Fruit fly (Drosophila melanogaster): ENCODE measurements around the gene Cpr64Aa.

dm6 chr3L:4232227-4232626 lies 23.2 kb upstream of the Cpr64Aa start:
- no peak for TF ChIP-seq CG8478 (optimal IDR thresholded peaks at IDR 0.05)
- TF ChIP-seq CTCF (optimal IDR thresholded peaks at IDR 0.05), result no peak

Data from S2 (cell line).